Fruit fly (Drosophila melanogaster) whole organism, embryonic: ENCODE data around the gene CG31076.

Experiments used
- Antp ChIP-seq: fragments of 200-800 bp; sonication (Bioruptor generic); optimal IDR thresholded peaks from 3 replicates; lab custom pipeline; 2016; ENCODE audit warnings: missing biosample characterization, missing genetic modification characterization
- Asciz ChIP-seq: fragments of 200-800 bp; sonication (Bioruptor generic); optimal IDR thresholded peaks from 2 replicates; lab custom pipeline; 2017; ENCODE audit warnings: missing biosample characterization, mild to moderate bottlenecking, missing genetic modification characterization, missing genetic modification reagents
- BtbVII ChIP-seq: fragments of 200-800 bp; sonication (Bioruptor generic); optimal IDR thresholded peaks from 3 replicates; lab custom pipeline; 2017; ENCODE audit warnings: missing biosample characterization, mild to moderate bottlenecking, missing genetic modification characterization
- CG10147 ChIP-seq: fragments of 200-800 bp; sonication (Bioruptor generic); optimal IDR thresholded peaks from 2 replicates; lab custom pipeline; 2019; ENCODE audit warnings: missing biosample characterization, mild to moderate bottlenecking, missing genetic modification characterization, moderate library complexity
- CG10274 ChIP-seq: fragments of 200-800 bp; sonication (Bioruptor generic); optimal IDR thresholded peaks from 3 replicates; lab custom pipeline; 2017; ENCODE audit warnings: missing biosample characterization, mild to moderate bottlenecking, missing genetic modification characterization
- CG10959 ChIP-seq: fragments of 200-800 bp; sonication (Bioruptor generic); IDR thresholded peaks from 2 replicates; pipeline ENCODE4 v1.3.6; 2022; ENCODE audit warnings: missing biosample characterization, missing genetic modification characterization
- CG11504 ChIP-seq: fragments of 200-800 bp; sonication (Bioruptor generic); optimal IDR thresholded peaks from 3 replicates; lab custom pipeline; 2019; ENCODE audit warnings: missing biosample characterization, mild to moderate bottlenecking, missing genetic modification characterization, moderate library complexity
- CG11696 ChIP-seq: fragments of 200-800 bp; sonication (Bioruptor generic); IDR thresholded peaks from 2 replicates; pipeline ENCODE4 v1.3.6; 2022; ENCODE audit warnings: missing biosample characterization, missing genetic modification characterization
- CG12104 ChIP-seq: fragments of 200-800 bp; sonication (Bioruptor generic); optimal IDR thresholded peaks from 3 replicates; lab custom pipeline; 2016; ENCODE audit warnings: missing biosample characterization, missing genetic modification characterization
- CG1233 ChIP-seq: fragments of 200-800 bp; sonication (Bioruptor generic); optimal IDR thresholded peaks from 4 replicates; lab custom pipeline; 2018; ENCODE audit warnings: missing biosample characterization, mild to moderate bottlenecking, missing genetic modification characterization
- CG12744 ChIP-seq: fragments of 200-800 bp; sonication (Bioruptor generic); optimal IDR thresholded peaks from 2 replicates; lab custom pipeline; 2016; ENCODE audit warnings: missing biosample characterization, missing genetic modification characterization
- CG14965 ChIP-seq: fragments of 200-800 bp; sonication (Bioruptor generic); optimal IDR thresholded peaks from 2 replicates; lab custom pipeline; 2016; ENCODE audit warnings: missing biosample characterization, missing genetic modification characterization, borderline replicate concordance
- CG15601 ChIP-seq: fragments of 200-800 bp; sonication (Bioruptor generic); optimal IDR thresholded peaks from 3 replicates; lab custom pipeline; 2019; ENCODE audit warnings: missing biosample characterization, mild to moderate bottlenecking, missing genetic modification characterization, moderate library complexity
- CG1602 ChIP-seq: fragments of 200-800 bp; sonication (Bioruptor generic); optimal IDR thresholded peaks from 3 replicates; lab custom pipeline; 2016; ENCODE audit warnings: missing biosample characterization, missing genetic modification characterization
- CG17385 ChIP-seq: fragments of 200-800 bp; sonication (Bioruptor generic); optimal IDR thresholded peaks from 3 replicates; lab custom pipeline; 2018; ENCODE audit warnings: missing biosample characterization, mild to moderate bottlenecking, missing genetic modification characterization
- CG34376 ChIP-seq: fragments of 200-800 bp; sonication (Bioruptor generic); optimal IDR thresholded peaks from 2 replicates; lab custom pipeline; 2018; ENCODE audit warnings: missing biosample characterization, mild to moderate bottlenecking, missing genetic modification characterization
- CG3726 ChIP-seq: fragments of 200-800 bp; sonication (Bioruptor generic); IDR thresholded peaks from 3 replicates; pipeline ENCODE4, ENCODE4 v1.3.6; 2022; ENCODE audit warnings: missing biosample characterization, missing genetic modification characterization
- CG4730 ChIP-seq: fragments of 200-800 bp; sonication (Bioruptor generic); IDR thresholded peaks from 2 replicates; pipeline ENCODE4 v1.3.6; 2022; ENCODE audit warnings: missing biosample characterization, missing genetic modification characterization
- CG6254 ChIP-seq: fragments of 200-800 bp; sonication (Bioruptor generic); optimal IDR thresholded peaks from 3 replicates; lab custom pipeline; 2017; ENCODE audit warnings: mild to moderate bottlenecking, missing biosample characterization, missing genetic modification reagents, missing genetic modification characterization
- CG6654 ChIP-seq: fragments of 200-800 bp; sonication (Bioruptor generic); optimal IDR thresholded peaks from 2 replicates; lab custom pipeline; 2017; ENCODE audit warnings: missing biosample characterization, mild to moderate bottlenecking, missing genetic modification characterization
- CG7556 ChIP-seq: fragments of 200-800 bp; sonication (Bioruptor generic); optimal IDR thresholded peaks from 2 replicates; lab custom pipeline; 2017; ENCODE audit warnings: missing biosample characterization, mild to moderate bottlenecking, missing genetic modification characterization
- CG8478 ChIP-seq: fragments of >200 bp; optimal IDR thresholded peaks from 2 replicates; lab custom pipeline; 2018
- ERR ChIP-seq: fragments of 200-800 bp; sonication (Bioruptor generic); optimal IDR thresholded peaks from 2 replicates; lab custom pipeline; 2016; ENCODE audit warnings: missing biosample characterization, missing genetic modification characterization
- Ets65A ChIP-seq: fragments of 200-800 bp; sonication (Bioruptor generic); peaks from one replicate; lab custom pipeline; 2016; ENCODE audit warnings: missing biosample characterization, missing genetic modification characterization
- HLH4C ChIP-seq: fragments of 200-800 bp; sonication (Bioruptor generic); IDR thresholded peaks from 3 replicates; pipeline ENCODE4 v1.3.6; 2022; ENCODE audit warnings: missing biosample characterization, missing genetic modification characterization; ENCODE audit not compliant: partially characterized antibody
- HmgZ ChIP-seq: fragments of 200-800 bp; sonication (Bioruptor generic); optimal IDR thresholded peaks from 2 replicates; lab custom pipeline; 2018; ENCODE audit warnings: missing biosample characterization, mild to moderate bottlenecking, missing genetic modification characterization
- Hmx ChIP-seq: fragments of 200-800 bp; sonication (Bioruptor generic); optimal IDR thresholded peaks from 2 replicates; lab custom pipeline; 2016; ENCODE audit warnings: missing biosample characterization, missing genetic modification characterization
- Lpt ChIP-seq: fragments of >200 bp; optimal IDR thresholded peaks from 2 replicates; lab custom pipeline; 2018; ENCODE audit warnings: missing biosample characterization, missing genetic modification characterization
- MTF-1 ChIP-seq: fragments of 200-800 bp; sonication (Bioruptor generic); optimal IDR thresholded peaks from 2 replicates; lab custom pipeline; 2018; ENCODE audit warnings: missing biosample characterization, mild to moderate bottlenecking, missing genetic modification characterization, borderline replicate concordance
- Sox102F ChIP-seq: fragments of 200-800 bp; sonication (Bioruptor generic); optimal IDR thresholded peaks from 2 replicates; lab custom pipeline; 2018; ENCODE audit warnings: missing biosample characterization, mild to moderate bottlenecking, missing genetic modification characterization, moderate library complexity
- Sry-β ChIP-seq: fragments of 200-800 bp; sonication (Bioruptor generic); optimal IDR thresholded peaks from 2 replicates; lab custom pipeline; 2018; ENCODE audit warnings: missing biosample characterization, mild to moderate bottlenecking, missing genetic modification characterization, moderate library complexity
- Sry-δ ChIP-seq: fragments of 200-800 bp; sonication (Bioruptor generic); optimal IDR thresholded peaks from 2 replicates; lab custom pipeline; 2016; ENCODE audit warnings: missing biosample characterization, missing genetic modification characterization
- Stat92E ChIP-seq, 3 experiments: fragments of >200 bp in 2 of 3; fragments of 200-800 bp in 1 of 3; sonication (Bioruptor generic) in 1 of 3; optimal IDR thresholded peaks; 2 replicates each; lab custom pipeline; 2017 to 2019; ENCODE audit warnings: missing biosample characterization in 3 of 3, missing genetic modification characterization in 3 of 3, mild to moderate bottlenecking in 1 of 3, moderate library complexity in 1 of 3
- Trl ChIP-seq, 3 experiments: fragments of >200 bp in 2 of 3; fragments of 200-800 bp in 1 of 3; sonication (Bioruptor generic) in 1 of 3; optimal IDR thresholded peaks; 2 replicates in 1 of 3; 3 replicates in 2 of 3; lab custom pipeline; 2016 to 2017; ENCODE audit warnings: missing biosample characterization in 1 of 3, missing genetic modification characterization in 1 of 3
- aop ChIP-seq: fragments of 200-800 bp; sonication (Bioruptor generic); IDR thresholded peaks from 2 replicates; pipeline ENCODE4 v1.3.6; 2022; ENCODE audit warnings: missing biosample characterization, missing genetic modification characterization
- chm ChIP-seq: fragments of 200-800 bp; sonication (Bioruptor generic); IDR thresholded peaks from 2 replicates; pipeline ENCODE4 v1.3.6; 2022; ENCODE audit warnings: missing biosample characterization, missing genetic modification characterization
- dm ChIP-seq: fragments of 200-800 bp; sonication (Bioruptor generic); optimal IDR thresholded peaks from 3 replicates; lab custom pipeline; 2016; ENCODE audit warnings: missing biosample characterization, missing genetic modification characterization
- gcm ChIP-seq: fragments of 200-800 bp; sonication (Bioruptor generic); optimal IDR thresholded peaks from 2 replicates; lab custom pipeline; 2019; ENCODE audit warnings: missing biosample characterization, mild to moderate bottlenecking, missing genetic modification characterization, moderate library complexity
- gem ChIP-seq: fragments of 200-800 bp; sonication (Bioruptor generic); optimal IDR thresholded peaks from 2 replicates; lab custom pipeline; 2019; ENCODE audit warnings: missing biosample characterization, mild to moderate bottlenecking, missing genetic modification characterization, moderate library complexity
- grau ChIP-seq: fragments of 200-800 bp; optimal IDR thresholded peaks from 3 replicates; lab custom pipeline; 2019; ENCODE audit warnings: missing biosample characterization, mild to moderate bottlenecking, missing genetic modification characterization, moderate library complexity
- pros ChIP-seq: fragments of 200-800 bp; sonication (Bioruptor generic); optimal IDR thresholded peaks from 3 replicates; lab custom pipeline; 2019; ENCODE audit warnings: missing biosample characterization, mild to moderate bottlenecking, missing genetic modification characterization, moderate library complexity
- row ChIP-seq: fragments of 200-800 bp; sonication (Bioruptor generic); IDR thresholded peaks from 3 replicates; pipeline ENCODE4 v1.3.6; 2022; ENCODE audit warnings: missing biosample characterization, missing genetic modification characterization
- scrt ChIP-seq: fragments of 200-800 bp; sonication (Bioruptor generic); optimal IDR thresholded peaks from 2 replicates; lab custom pipeline; 2018; ENCODE audit warnings: missing biosample characterization, mild to moderate bottlenecking, missing genetic modification characterization, moderate library complexity
- shn ChIP-seq: fragments of 200-800 bp; sonication (Bioruptor generic); optimal IDR thresholded peaks from 3 replicates; lab custom pipeline; 2016; ENCODE audit warnings: missing biosample characterization, missing genetic modification characterization
- slp2 ChIP-seq: fragments of 200-800 bp; sonication (Bioruptor generic); optimal IDR thresholded peaks from 2 replicates; lab custom pipeline; 2016; ENCODE audit warnings: missing biosample characterization, missing genetic modification characterization
- sr ChIP-seq: fragments of 200-800 bp; sonication (Bioruptor generic); IDR thresholded peaks from 3 replicates; pipeline ENCODE4 v1.3.6; 2022; ENCODE audit warnings: missing biosample characterization, missing genetic modification characterization
- sug ChIP-seq: fragments of 200-800 bp; optimal IDR thresholded peaks from 2 replicates; lab custom pipeline; 2019; ENCODE audit warnings: missing biosample characterization, mild to moderate bottlenecking, missing genetic modification characterization, moderate library complexity
- trh ChIP-seq: fragments of 200-800 bp; sonication (Bioruptor generic); optimal IDR thresholded peaks from 2 replicates; lab custom pipeline; 2016; ENCODE audit warnings: missing biosample characterization, missing genetic modification characterization
- wdn ChIP-seq: fragments of 200-800 bp; sonication (Bioruptor generic); IDR thresholded peaks from 2 replicates; pipeline ENCODE4 v1.3.6; 2022; ENCODE audit warnings: missing biosample characterization, missing genetic modification characterization
- wor ChIP-seq: fragments of 200-800 bp; sonication (Bioruptor generic); IDR thresholded peaks from 2 replicates; pipeline ENCODE4 v1.3.6; 2022; ENCODE audit warnings: missing biosample characterization, missing genetic modification characterization

Gene CG31076

dm6 chr3R:26952200-26952856, 37.3 kb downstream of the CG31076 start (continued):
- TF ChIP-seq CG15601 = no peak
- TF ChIP-seq ERR (GFP tag; lab: Kevin White, UChicago) = no peak
- no peak for TF ChIP-seq aop (GFP tag; lab: Robert Waterston, UW)
- no peak for TF ChIP-seq CG1602 (GFP tag; lab: Kevin White, UChicago)
- TF ChIP-seq CG6654 (GFP tag; lab: Kevin White, UChicago) = no peak
- no peak for TF ChIP-seq dm (GFP tag; lab: Kevin White, UChicago)
- no peak for TF ChIP-seq Hmx
- TF ChIP-seq CG4730 (GFP tag; lab: Robert Waterston, UW) = no peak
- peak; percentile 13 for TF ChIP-seq Sry-δ
- peak; percentile 18 for TF ChIP-seq CG12104 (GFP tag; lab: Kevin White, UChicago)
- TF ChIP-seq CG17385 (GFP tag; lab: Kevin White, UChicago) = peak; percentile 42
- TF ChIP-seq scrt (GFP tag; lab: Kevin White, UChicago) = no peak
- peak; percentile 41 for TF ChIP-seq grau (tag; lab: Kevin White, UChicago)
- TF ChIP-seq Sox102F (GFP tag; lab: Kevin White, UChicago) = no peak
- TF ChIP-seq CG11696 = no peak
- no peak for TF ChIP-seq Trl (optimal IDR thresholded peaks at IDR 0.05; lab: Kevin White, UChicago)
- TF ChIP-seq Trl (GFP tag; optimal IDR thresholded peaks at IDR 0.05; lab: Kevin White, UChicago) = no peak
- TF ChIP-seq Stat92E (GFP tag; optimal IDR thresholded peaks at IDR 0.05; lab: Kevin White, UChicago) = no peak
- TF ChIP-seq CG1233 = no peak
- TF ChIP-seq CG34376 = peak; percentile 90
- no peak for TF ChIP-seq CG11504
- TF ChIP-seq gcm (GFP tag; lab: Kevin White, UChicago) = no peak
- no peak for TF ChIP-seq HLH4C (GFP tag; lab: Robert Waterston, UW)
- no peak for TF ChIP-seq MTF-1 (GFP tag; lab: Kevin White, UChicago)
- TF ChIP-seq Asciz = peak; percentile 1
- TF ChIP-seq BtbVII (GFP tag; lab: Kevin White, UChicago) = peak; percentile 43
- TF ChIP-seq pros (GFP tag; lab: Kevin White, UChicago) = no peak
- no peak for TF ChIP-seq chm
- TF ChIP-seq Ets65A (GFP tag; lab: Kevin White, UChicago) = peak; percentile 84
- no peak for TF ChIP-seq Sry-β
- TF ChIP-seq wor (GFP tag; lab: Robert Waterston, UW) = no peak
- TF ChIP-seq trh (GFP tag; lab: Kevin White, UChicago) = no peak
- no peak for TF ChIP-seq slp2
- peak; percentile 49 for TF ChIP-seq gem
- TF ChIP-seq CG12744 (GFP tag; lab: Kevin White, UChicago) = no peak
- TF ChIP-seq CG10959 (GFP tag; lab: Robert Waterston, UW) = no peak
- TF ChIP-seq Lpt = no peak
- peak; percentile 25 for TF ChIP-seq CG7556 (GFP tag; lab: Kevin White, UChicago)
- no peak for TF ChIP-seq sr (GFP tag; lab: Robert Waterston, UW)
- TF ChIP-seq wdn (GFP tag; lab: Robert Waterston, UW) = no peak
- TF ChIP-seq row (GFP tag; lab: Robert Waterston, UW) = peak; percentile 53; the same call in 2 of the 3 replicates
- no peak for TF ChIP-seq CG10147 (GFP tag; lab: Kevin White, UChicago)
- TF ChIP-seq CG14965 (GFP tag; lab: Kevin White, UChicago) = no peak
- peak; percentile 97 for TF ChIP-seq CG10274 (GFP tag; lab: Kevin White, UChicago)
- TF ChIP-seq CG3726 (GFP tag; lab: Robert Waterston, UW) = no peak
- TF ChIP-seq sug (tag; lab: Kevin White, UChicago) = peak; percentile 99
- peak; percentile 43 for TF ChIP-seq HmgZ
- TF ChIP-seq shn (GFP tag; lab: Kevin White, UChicago) = no peak
- no peak for TF ChIP-seq CG8478
- TF ChIP-seq CG6254 = no peak
- no peak for TF ChIP-seq Antp
